Fruit fly (Drosophila melanogaster) whole organism, embryonic: ENCODE results near the gene CG10347.

Source experiments
- CG1024 ChIP-seq: fragments of 200-800 bp; sonication (Bioruptor generic); IDR thresholded peaks from 2 replicates; pipeline ENCODE4 v1.3.6; 2022; ENCODE audit warnings: missing biosample characterization, missing genetic modification characterization
- CG6254 ChIP-seq: fragments of 200-800 bp; sonication (Bioruptor generic); optimal IDR thresholded peaks from 3 replicates; lab custom pipeline; 2017; ENCODE audit warnings: mild to moderate bottlenecking, missing biosample characterization, missing genetic modification reagents, missing genetic modification characterization
- exex ChIP-seq: fragments of 200-800 bp; sonication (Bioruptor generic); optimal IDR thresholded peaks from 4 replicates; lab custom pipeline; 2018; ENCODE audit warnings: missing biosample characterization, mild to moderate bottlenecking, missing genetic modification characterization, moderate library complexity
- gcm2 ChIP-seq: fragments of 200-800 bp; sonication (Bioruptor generic); optimal IDR thresholded peaks from 2 replicates; lab custom pipeline; 2016; ENCODE audit warnings: missing biosample characterization, missing genetic modification characterization

dm6 chrX:11852310-11852709 lies 2.4 kb downstream of the CG10347 start, which contains the start of gene p24-1:
- peak; percentile 1 for TF ChIP-seq exex
- TF ChIP-seq gcm2 (GFP tag; lab: Kevin White, UChicago) = no peak
- no peak for TF ChIP-seq CG1024 (GFP tag; lab: Robert Waterston, UW)
- no peak for TF ChIP-seq CG6254 (GFP tag; lab: Kevin White, UChicago)
